Worm (Caenorhabditis elegans): ENCODE data around the gene gst-40.

Gene gst-40

ce11 chrIV:762016-762459 is 1.7 kb downstream of the gst-40 start:
- peak; percentile 87 for TF ChIP-seq ama-1 (optimal IDR thresholded peaks at IDR 0.05)
- no peak for TF ChIP-seq ama-1 (GFP tag; optimal IDR thresholded peaks at IDR 0.05)
- TF ChIP-seq nhr-179 (tag; optimal IDR thresholded peaks at IDR 0.05) = no peak
- TF ChIP-seq ceh-79 (tag; optimal IDR thresholded peaks at IDR 0.05) = no peak
- TF ChIP-seq B0035.1 (tag; optimal IDR thresholded peaks at IDR 0.05) = peak; percentile 7
- TF ChIP-seq lir-1 (GFP tag; conservative IDR thresholded peaks at IDR 0.05) = no peak

- no peak for TF ChIP-seq xnd-1 (tag; optimal IDR thresholded peaks at IDR 0.05)
- TF ChIP-seq attf-6 (GFP tag; IDR thresholded peaks at IDR 0.05) = no peak
- TF ChIP-seq lag-1 (GFP tag; IDR thresholded peaks at IDR 0.05) = no peak
- no peak for TF ChIP-seq madf-10 (tag; optimal IDR thresholded peaks at IDR 0.05)
- no peak for TF ChIP-seq ztf-26 (tag; optimal IDR thresholded peaks at IDR 0.05)
- no peak for TF ChIP-seq B0261.1 (tag; optimal IDR thresholded peaks at IDR 0.05)
- no peak for TF ChIP-seq tbx-9 (tag; optimal IDR thresholded peaks at IDR 0.05; ENCODE audit: borderline replicate concordance)
- TF ChIP-seq D2030.7 (GFP tag; IDR thresholded peaks at IDR 0.05) = no peak
- no peak for TF ChIP-seq fkh-3 (tag; optimal IDR thresholded peaks at IDR 0.05)
- TF ChIP-seq nfya-1 (tag; optimal IDR thresholded peaks at IDR 0.05; ENCODE audit: borderline replicate concordance, insufficient read depth) = no peak
- TF ChIP-seq nhr-90 (tag; optimal IDR thresholded peaks at IDR 0.05) = no peak
- no peak for TF ChIP-seq sea-2 (GFP tag; IDR thresholded peaks at IDR 0.05)
- no peak for TF ChIP-seq ZK185.1 (tag; optimal IDR thresholded peaks at IDR 0.05; ENCODE audit: poor library complexity, severe bottlenecking)
- TF ChIP-seq C06A6.2 (GFP tag; conservative IDR thresholded peaks at IDR 0.05) = no peak
- no peak for TF ChIP-seq ceh-27 (GFP tag; optimal IDR thresholded peaks at IDR 0.05)
- no peak for TF ChIP-seq F22D6.2 (tag; optimal IDR thresholded peaks at IDR 0.05)
- no peak for TF ChIP-seq attf-3 (GFP tag; conservative IDR thresholded peaks at IDR 0.05)
- TF ChIP-seq F57A8.1 (GFP tag; optimal IDR thresholded peaks at IDR 0.05) = no peak
- peak; percentile 23; the same call in 1 of the 2 replicates for TF ChIP-seq mcd-1 (GFP tag; IDR thresholded peaks at IDR 0.05)
- TF ChIP-seq hlh-26 (GFP tag; conservative IDR thresholded peaks at IDR 0.05) = no peak
- no peak for TF ChIP-seq let-526 (GFP tag; IDR thresholded peaks at IDR 0.05)
- TF ChIP-seq snpc-1.3 (tag; optimal IDR thresholded peaks at IDR 0.05; ENCODE audit: insufficient read depth) = no peak
- no peak for TF ChIP-seq rpc-1 (optimal IDR thresholded peaks at IDR 0.05)
- no peak for TF ChIP-seq rpc-1 (tag; optimal IDR thresholded peaks at IDR 0.05)
- peak; percentile 31 for TF ChIP-seq repo-1 (tag; optimal IDR thresholded peaks at IDR 0.05)
- TF ChIP-seq efl-1 (GFP tag; optimal IDR thresholded peaks at IDR 0.05) = no peak
- no peak for TF ChIP-seq cebp-2 (GFP tag; IDR thresholded peaks at IDR 0.05)
- no peak for TF ChIP-seq sdz-38 (tag; optimal IDR thresholded peaks at IDR 0.05)
- TF ChIP-seq egrh-3 (GFP tag; IDR thresholded peaks at IDR 0.05) = peak; percentile 92
- TF ChIP-seq lin-54 (GFP tag; optimal IDR thresholded peaks at IDR 0.05) = no peak
- TF ChIP-seq aptf-3 (GFP tag; IDR thresholded peaks at IDR 0.05) = no peak
- TF ChIP-seq snpc-1.1 (tag; optimal IDR thresholded peaks at IDR 0.05; ENCODE audit: insufficient read depth) = no peak
- no peak for TF ChIP-seq let-607 (tag; optimal IDR thresholded peaks at IDR 0.05)
- no peak for TF ChIP-seq ceh-91 (GFP tag; IDR thresholded peaks at IDR 0.05)
- 0 out of 2 replicates have a peak, but pooled peaks have one; percentile 20 for TF ChIP-seq aptf-2 (GFP tag; conservative IDR thresholded peaks at IDR 0.05)
- TF ChIP-seq die-1 (tag; optimal IDR thresholded peaks at IDR 0.05) = no peak
- peak; percentile 66; the same call in 1 of the 2 replicates for TF ChIP-seq nhr-120 (GFP tag; IDR thresholded peaks at IDR 0.05)
- TF ChIP-seq F10E7.11 (tag; optimal IDR thresholded peaks at IDR 0.05) = no peak
- TF ChIP-seq lsl-1 (GFP tag; optimal IDR thresholded peaks at IDR 0.05) = no peak
- TF ChIP-seq F49E8.2 (tag; optimal IDR thresholded peaks at IDR 0.05; ENCODE audit: insufficient read depth) = no peak
Observed at ce11 chrIV:762486-763376, 2.4 kb downstream of the gst-40 start.
